Worm (Caenorhabditis elegans) whole organism, L4/young adult: ENCODE data around the gene sre-51.

Source experiments
- W03F9.2 ChIP-seq: fragments of 150-350 bp; optimal IDR thresholded peaks from 2 replicates; lab custom pipeline; 2014; ENCODE audit warnings: missing biosample characterization, missing genetic modification characterization
- dao-5 ChIP-seq: sonication (generic microtip); optimal IDR thresholded peaks from 2 replicates; lab custom pipeline; 2016; ENCODE audit warnings: missing genotype, missing genetic modification characterization, moderate library complexity, missing compliant biosample characterization
- him-1 ChIP-seq: sonication (generic microtip); optimal IDR thresholded peaks from 2 replicates; lab custom pipeline; 2016; ENCODE audit warnings: missing genotype, missing genetic modification reagents, missing genetic modification characterization, missing compliant biosample characterization

sre-51 gene

ce11 chrII:12343710-12344109, 32.0 kb downstream of the sre-51 start:
- TF ChIP-seq him-1 (tag; lab: Kevin White, UChicago) = no peak
- no peak for TF ChIP-seq W03F9.2 (tag; lab: Kevin White, UChicago)
- TF ChIP-seq dao-5 = no peak

DNA sequence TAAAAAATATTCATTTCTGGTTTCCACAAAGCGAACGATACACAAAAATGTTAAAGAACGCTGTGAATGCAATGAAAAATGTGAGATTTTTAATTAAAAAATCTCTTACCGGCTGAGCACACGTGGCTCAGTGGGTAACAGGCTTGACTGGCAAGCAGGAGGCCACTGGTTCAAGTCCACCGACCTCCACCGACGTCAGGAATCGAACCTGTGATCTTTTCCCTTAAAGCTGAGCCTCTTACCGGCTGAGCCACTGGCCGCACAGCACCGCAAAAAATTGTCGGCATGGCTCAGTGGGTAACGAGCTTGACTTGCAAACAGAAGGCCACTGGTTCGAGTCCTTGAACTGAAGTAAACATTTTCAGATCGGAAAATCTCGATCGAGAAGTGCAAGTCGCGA, 33.1 kb downstream of the sre-51 start, which contains the start of gene C44C11.6:
Gene C44C11.6, plus strand, starts transcription at position 23 of the 400 bp plus-strand sequence.
- TF ChIP-seq W03F9.2 (tag; lab: Kevin White, UChicago) (no peak), him-1 (tag; lab: Kevin White, UChicago) (no peak), dao-5 (no peak)

ce11 chrII:12346289-12346989, 34.8 kb downstream of the sre-51 start:
- TF ChIP-seq dao-5 (no peak), him-1 (tag; lab: Kevin White, UChicago) (no peak)

DNA sequence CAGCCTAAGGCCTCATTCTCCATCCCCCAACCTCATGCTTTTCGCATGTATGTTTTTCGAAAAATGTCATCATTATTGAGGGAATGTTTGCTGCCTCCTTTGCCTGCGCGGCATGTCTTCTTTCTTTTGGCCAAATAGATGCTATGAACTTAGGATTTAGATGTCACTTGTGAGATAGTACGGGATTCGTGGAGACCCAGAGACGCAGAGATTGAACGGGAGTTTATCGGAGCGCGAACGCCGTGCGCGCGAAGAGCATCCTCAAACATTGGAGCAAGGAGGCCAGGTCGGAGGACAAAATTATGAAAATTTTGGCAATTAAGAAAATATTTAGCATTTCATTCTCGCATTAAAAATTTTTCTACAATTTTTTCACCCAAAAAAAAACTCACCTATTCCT, 37.3 kb downstream of the sre-51 start:
- TF ChIP-seq dao-5 = no peak
- TF ChIP-seq him-1 (tag; lab: Kevin White, UChicago) = no peak
- no peak for TF ChIP-seq W03F9.2 (tag; lab: Kevin White, UChicago)

- TF ChIP-seq dao-5 = no peak
- TF ChIP-seq W03F9.2 (tag; lab: Kevin White, UChicago) = no peak
- TF ChIP-seq him-1 (tag; lab: Kevin White, UChicago) = no peak
These were observed 38.2 kb downstream of the sre-51 start for ce11 chrII:12349866-12350265.

ce11 chrII:12350737-12351275, 39.1 kb downstream of the sre-51 start:
- TF ChIP-seq W03F9.2 (tag; lab: Kevin White, UChicago) (no peak), him-1 (tag; lab: Kevin White, UChicago) (no peak), dao-5 (no peak)

DNA sequence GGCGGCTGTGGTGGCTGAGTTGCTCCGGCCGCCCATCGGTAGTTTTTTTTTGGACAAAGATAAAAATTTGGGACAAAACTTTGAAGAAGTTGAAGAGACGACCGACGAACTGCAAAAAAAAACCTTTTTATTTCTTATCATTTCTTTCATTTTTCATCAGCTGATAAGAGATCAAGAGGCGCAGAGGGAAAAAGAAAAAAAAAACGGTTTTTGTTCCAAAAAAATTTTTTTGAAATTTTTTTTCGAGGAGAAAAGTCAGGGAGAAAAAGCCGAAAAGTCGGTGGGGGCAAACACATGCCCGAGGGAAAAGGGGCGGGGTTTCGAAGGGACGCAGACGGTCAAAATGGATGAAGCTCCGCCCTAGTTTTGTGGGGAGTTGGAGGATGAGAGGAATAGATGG, 40.5 kb downstream of the sre-51 start, which contains the start of gene ras-1:
Gene ras-1, minus strand, starts transcription at position 129 of the 400 bp plus-strand sequence.
- TF ChIP-seq him-1 (tag; lab: Kevin White, UChicago) (no peak), dao-5 (no peak), W03F9.2 (tag; lab: Kevin White, UChicago) (no peak)

ce11 chrII:12353104-12353503, 41.4 kb downstream of the sre-51 start:
- TF ChIP-seq him-1 (tag; lab: Kevin White, UChicago) (no peak), dao-5 (no peak), W03F9.2 (tag; lab: Kevin White, UChicago) (no peak)

ce11 chrII:12353816-12354215, 42.2 kb downstream of the sre-51 start:
- TF ChIP-seq him-1 (tag; lab: Kevin White, UChicago) = no peak
- TF ChIP-seq dao-5 = no peak
- no peak for TF ChIP-seq W03F9.2 (tag; lab: Kevin White, UChicago)

- TF ChIP-seq him-1 (tag; lab: Kevin White, UChicago) = no peak
- TF ChIP-seq W03F9.2 (tag; lab: Kevin White, UChicago) = no peak
- no peak for TF ChIP-seq dao-5
These were observed 50.6 kb downstream of the sre-51 start for ce11 chrII:12362262-12362661.
